Worm (Caenorhabditis elegans) whole organism, L4/young adult: Measurements from ENCODE around the gene nhx-2.

Source experiments
- W03F9.2 ChIP-seq: fragments of 150-350 bp; optimal IDR thresholded peaks from 2 replicates; lab custom pipeline; 2014; ENCODE audit warnings: missing biosample characterization, missing genetic modification characterization
- dao-5 ChIP-seq: sonication (generic microtip); optimal IDR thresholded peaks from 2 replicates; lab custom pipeline; 2016; ENCODE audit warnings: missing genotype, missing genetic modification characterization, moderate library complexity, missing compliant biosample characterization

ce11 chrII:7663028-7663427, 30.7 kb downstream of the nhx-2 start:
- TF ChIP-seq W03F9.2 (no peak), dao-5 (no peak)
